Fruit fly (Drosophila melanogaster) whole organism, embryonic: ENCODE measurements around the gene CG1309.

Source experiments
- BtbVII ChIP-seq: fragments of 200-800 bp; sonication (Bioruptor generic); optimal IDR thresholded peaks from 3 replicates; lab custom pipeline; 2017; ENCODE audit warnings: missing biosample characterization, mild to moderate bottlenecking, missing genetic modification characterization
- CG10462 ChIP-seq: fragments of 200-800 bp; sonication (Bioruptor generic); optimal IDR thresholded peaks from 2 replicates; lab custom pipeline; 2016; ENCODE audit warnings: missing biosample characterization, missing genetic modification characterization
- CG12104 ChIP-seq: fragments of 200-800 bp; sonication (Bioruptor generic); optimal IDR thresholded peaks from 3 replicates; lab custom pipeline; 2016; ENCODE audit warnings: missing biosample characterization, missing genetic modification characterization
- CG12219 ChIP-seq: fragments of 200-800 bp; sonication (Bioruptor generic); optimal IDR thresholded peaks from 3 replicates; lab custom pipeline; 2018; ENCODE audit warnings: missing biosample characterization, mild to moderate bottlenecking, missing genetic modification characterization
- CG14965 ChIP-seq: fragments of 200-800 bp; sonication (Bioruptor generic); optimal IDR thresholded peaks from 2 replicates; lab custom pipeline; 2016; ENCODE audit warnings: missing biosample characterization, missing genetic modification characterization, borderline replicate concordance
- CG17186 ChIP-seq: fragments of 200-800 bp; sonication (Bioruptor generic); optimal IDR thresholded peaks from 3 replicates; lab custom pipeline; 2017; ENCODE audit warnings: missing biosample characterization, missing genetic modification reagents, missing genetic modification characterization
- CG18764 ChIP-seq: fragments of 200-800 bp; sonication (Bioruptor generic); optimal IDR thresholded peaks from 3 replicates; lab custom pipeline; 2016; ENCODE audit warnings: missing biosample characterization, missing genetic modification characterization
- CG2199 ChIP-seq: fragments of 200-800 bp; sonication (Bioruptor generic); IDR thresholded peaks from 3 replicates; pipeline ENCODE4 v1.3.6; 2022; ENCODE audit warnings: missing biosample characterization, missing genetic modification characterization
- CG2875 ChIP-seq: fragments of 200-800 bp; sonication (Bioruptor generic); optimal IDR thresholded peaks from 2 replicates; lab custom pipeline; 2017; ENCODE audit warnings: missing biosample characterization, mild to moderate bottlenecking, missing genetic modification characterization, missing genetic modification reagents
- CG32767 ChIP-seq: fragments of 200-800 bp; sonication (Bioruptor generic); IDR thresholded peaks from 2 replicates; pipeline ENCODE4 v1.3.6; 2022; ENCODE audit warnings: missing biosample characterization, missing genetic modification characterization
- CG32772 ChIP-seq: fragments of 200-800 bp; sonication (Bioruptor generic); IDR thresholded peaks from 2 replicates; pipeline ENCODE4 v1.3.6; 2022; ENCODE audit warnings: missing biosample characterization, missing genetic modification characterization
- CG33213 ChIP-seq: fragments of 200-800 bp; sonication (Bioruptor generic); optimal IDR thresholded peaks from 3 replicates; lab custom pipeline; 2016; ENCODE audit warnings: missing biosample characterization, missing genetic modification characterization
- CG34422 ChIP-seq: fragments of 200-800 bp; sonication (Bioruptor generic); IDR thresholded peaks from 3 replicates; pipeline ENCODE4 v1.3.6; 2022; ENCODE audit warnings: missing biosample characterization, missing genetic modification characterization
- CG4617 ChIP-seq: fragments of 200-800 bp; sonication (Bioruptor generic); optimal IDR thresholded peaks from 3 replicates; lab custom pipeline; 2016; ENCODE audit warnings: missing biosample characterization, missing genetic modification characterization, borderline replicate concordance
- CG6765 ChIP-seq: fragments of 200-800 bp; sonication (Bioruptor generic); optimal IDR thresholded peaks from 3 replicates; lab custom pipeline; 2017; ENCODE audit warnings: missing biosample characterization, mild to moderate bottlenecking, missing genetic modification characterization
- CG6854 ChIP-seq: fragments of 200-800 bp; sonication (Bioruptor generic); optimal IDR thresholded peaks from 3 replicates; lab custom pipeline; 2017; ENCODE audit warnings: missing biosample characterization, mild to moderate bottlenecking, missing genetic modification characterization
- CG7745 ChIP-seq: fragments of 200-800 bp; sonication (Bioruptor generic); optimal IDR thresholded peaks from 2 replicates; lab custom pipeline; 2018; ENCODE audit warnings: missing biosample characterization, mild to moderate bottlenecking, missing genetic modification characterization, moderate library complexity
- CG7987 ChIP-seq: fragments of 200-800 bp; sonication (Bioruptor generic); optimal IDR thresholded peaks from 2 replicates; lab custom pipeline; 2018; ENCODE audit warnings: missing biosample characterization, mild to moderate bottlenecking, missing genetic modification characterization, moderate library complexity
- CG9876 ChIP-seq: fragments of 200-800 bp; sonication (Bioruptor generic); optimal IDR thresholded peaks from 2 replicates; lab custom pipeline; 2016; ENCODE audit warnings: missing biosample characterization, missing genetic modification characterization
- Chrac-16 ChIP-seq: fragments of 200-800 bp; sonication (Bioruptor generic); optimal IDR thresholded peaks from 3 replicates; lab custom pipeline; 2016; ENCODE audit warnings: missing biosample characterization, missing genetic modification characterization
- Dp ChIP-seq: fragments of 200-800 bp; sonication (Bioruptor generic); optimal IDR thresholded peaks from 2 replicates; lab custom pipeline; 2018; ENCODE audit warnings: missing biosample characterization, mild to moderate bottlenecking, missing genetic modification characterization, moderate library complexity
- Eip74EF ChIP-seq, 2 experiments: fragments of 200-800 bp in 1 of 2; fragments of >200 bp in 1 of 2; sonication (Bioruptor generic) in 1 of 2; optimal IDR thresholded peaks; 2 replicates each; lab custom pipeline; 2017 to 2019; ENCODE audit warnings: missing biosample characterization in 2 of 2, missing genetic modification characterization in 2 of 2, mild to moderate bottlenecking in 1 of 2, moderate library complexity in 1 of 2
- HHEX ChIP-seq: fragments of 200-800 bp; sonication (Bioruptor generic); optimal IDR thresholded peaks from 3 replicates; lab custom pipeline; 2017; ENCODE audit warnings: missing biosample characterization, mild to moderate bottlenecking, missing genetic modification characterization, missing genetic modification reagents
- Med ChIP-seq: fragments of 200-800 bp; sonication (Bioruptor generic); peaks from one replicate; lab custom pipeline; 2016; ENCODE audit warnings: missing biosample characterization, missing genetic modification characterization, mild to moderate bottlenecking, inconsistent platforms, moderate library complexity
- Mes4 ChIP-seq: fragments of 200-800 bp; sonication (Bioruptor generic); optimal IDR thresholded peaks from 2 replicates; lab custom pipeline; 2016; ENCODE audit warnings: missing biosample characterization, missing genetic modification characterization
- Mrtf ChIP-seq: fragments of 200-800 bp; sonication (Bioruptor generic); IDR thresholded peaks from 3 replicates; pipeline ENCODE4 v1.3.6; 2022; ENCODE audit warnings: missing biosample characterization, missing genetic modification characterization
- Six4 ChIP-seq: fragments of 200-800 bp; sonication (Bioruptor generic); optimal IDR thresholded peaks from 2 replicates; lab custom pipeline; 2016; ENCODE audit warnings: missing biosample characterization, missing genetic modification characterization
- Sox100B ChIP-seq: fragments of 200-800 bp; sonication (Bioruptor generic); optimal IDR thresholded peaks from 3 replicates; lab custom pipeline; 2018; ENCODE audit warnings: missing biosample characterization, mild to moderate bottlenecking, missing genetic modification characterization
- Spps ChIP-seq: fragments of 200-800 bp; sonication (Bioruptor generic); optimal IDR thresholded peaks from 2 replicates; lab custom pipeline; 2018; ENCODE audit warnings: missing biosample characterization, mild to moderate bottlenecking, missing genetic modification characterization
- Xrp1 ChIP-seq: fragments of 200-800 bp; sonication (Bioruptor generic); IDR thresholded peaks from 2 replicates; pipeline ENCODE4 v1.3.6; 2022; ENCODE audit warnings: missing biosample characterization, missing genetic modification characterization
- amos ChIP-seq: fragments of 200-800 bp; sonication (Bioruptor generic); IDR thresholded peaks from 2 replicates; pipeline ENCODE4 v1.3.6; 2022; ENCODE audit warnings: missing biosample characterization, missing genetic modification characterization; ENCODE audit not compliant: partially characterized antibody
- aop ChIP-seq: fragments of 200-800 bp; sonication (Bioruptor generic); IDR thresholded peaks from 2 replicates; pipeline ENCODE4 v1.3.6; 2022; ENCODE audit warnings: missing biosample characterization, missing genetic modification characterization
- ap ChIP-seq: fragments of 200-800 bp; sonication (Bioruptor generic); IDR thresholded peaks from 2 replicates; pipeline ENCODE4 v1.3.6; 2022; ENCODE audit warnings: missing biosample characterization, missing genetic modification characterization
- bbx ChIP-seq: fragments of 200-800 bp; sonication (Bioruptor generic); IDR thresholded peaks from 2 replicates; pipeline ENCODE4 v1.3.6; 2022; ENCODE audit warnings: missing biosample characterization, missing genetic modification characterization; ENCODE audit not compliant: partially characterized antibody
- caup ChIP-seq: fragments of 200-800 bp; sonication (Bioruptor generic); optimal IDR thresholded peaks from 3 replicates; lab custom pipeline; 2017; ENCODE audit warnings: missing biosample characterization, mild to moderate bottlenecking, missing genetic modification characterization, moderate library complexity; ENCODE audit not compliant: severe bottlenecking
- chinmo ChIP-seq: fragments of 200-800 bp; sonication (Bioruptor generic); IDR thresholded peaks from 4 replicates; pipeline ENCODE4 v1.3.6; 2022; ENCODE audit warnings: missing biosample characterization, missing genetic modification characterization; ENCODE audit not compliant: partially characterized antibody
- disco-r ChIP-seq: fragments of 200-800 bp; sonication (Bioruptor generic); optimal IDR thresholded peaks from 2 replicates; lab custom pipeline; 2016; ENCODE audit warnings: missing biosample characterization, missing genetic modification characterization
- en ChIP-seq: fragments of 200-800 bp; sonication (Bioruptor generic); optimal IDR thresholded peaks from 2 replicates; lab custom pipeline; 2016; ENCODE audit warnings: missing biosample characterization, missing genetic modification characterization
- eyg ChIP-seq: fragments of 200-800 bp; sonication (Bioruptor generic); optimal IDR thresholded peaks from 3 replicates; lab custom pipeline; 2016; ENCODE audit warnings: missing biosample characterization, missing genetic modification characterization
- fu2 ChIP-seq: fragments of 200-800 bp; sonication (Bioruptor generic); optimal IDR thresholded peaks from 2 replicates; lab custom pipeline; 2016; ENCODE audit warnings: missing biosample characterization, missing genetic modification characterization
- hbn ChIP-seq: fragments of 200-800 bp; sonication (Bioruptor generic); IDR thresholded peaks from 2 replicates; pipeline ENCODE4 v1.3.6; 2022; ENCODE audit warnings: missing biosample characterization, missing genetic modification characterization; ENCODE audit not compliant: partially characterized antibody
- lbe ChIP-seq: fragments of 200-800 bp; sonication (Bioruptor generic); optimal IDR thresholded peaks from 2 replicates; lab custom pipeline; 2016; ENCODE audit warnings: missing biosample characterization, mild to moderate bottlenecking, missing genetic modification characterization
- mirr ChIP-seq: fragments of 200-800 bp; sonication (Bioruptor generic); optimal IDR thresholded peaks from 3 replicates; lab custom pipeline; 2018; ENCODE audit warnings: missing biosample characterization, mild to moderate bottlenecking, missing genetic modification characterization
- p53 ChIP-seq: fragments of 200-800 bp; sonication (Bioruptor generic); optimal IDR thresholded peaks from 2 replicates; lab custom pipeline; 2016; ENCODE audit warnings: missing biosample characterization, missing genetic modification characterization
- sim ChIP-seq: fragments of 200-800 bp; sonication (Bioruptor generic); IDR thresholded peaks from 2 replicates; pipeline ENCODE4 v1.3.6; 2022; ENCODE audit warnings: missing biosample characterization, missing genetic modification characterization
- stc ChIP-seq: fragments of 200-800 bp; sonication (Bioruptor generic); IDR thresholded peaks from 2 replicates; pipeline ENCODE4 v1.3.6; 2022; ENCODE audit warnings: missing biosample characterization, missing genetic modification characterization
- tll ChIP-seq, 2 experiments: fragments of 200-800 bp in 1 of 2; fragments of >200 bp in 1 of 2; sonication (Bioruptor generic) in 1 of 2; optimal IDR thresholded peaks; 2 replicates each; lab custom pipeline; 2017 to 2019; ENCODE audit warnings: missing biosample characterization in 2 of 2, missing genetic modification characterization in 2 of 2, mild to moderate bottlenecking in 1 of 2, moderate library complexity in 1 of 2
- unpg ChIP-seq: fragments of 200-800 bp; sonication (Bioruptor generic); optimal IDR thresholded peaks from 3 replicates; lab custom pipeline; 2018; ENCODE audit warnings: missing biosample characterization, mild to moderate bottlenecking, missing genetic modification characterization, moderate library complexity
- usp ChIP-seq: fragments of >200 bp; optimal IDR thresholded peaks from 2 replicates; lab custom pipeline; 2017; ENCODE audit warnings: missing biosample characterization, missing genetic modification characterization

Gene CG1309

dm6 chr3L:4230357-4230901 is 28.8 kb upstream of the CG1309 start (continued):
- TF ChIP-seq disco-r (GFP tag; lab: Kevin White, UChicago) (peak; percentile 78), Med (peak; percentile 97), Sox100B (peak; percentile 96), Six4 (peak; percentile 94), CG14965 (GFP tag; lab: Kevin White, UChicago) (peak; percentile 68), CG34422 (GFP tag; lab: Robert Waterston, UW) (peak; percentile 81; the same call in 2 of the 3 replicates), usp (no peak), eyg (GFP tag; lab: Kevin White, UChicago) (peak; percentile 76), unpg (peak; percentile 92), CG18764 (GFP tag; lab: Kevin White, UChicago) (peak; percentile 86), tll (GFP tag; optimal IDR thresholded peaks at IDR 0.05; lab: Kevin White, UChicago) (peak; percentile 85 to 93), en (peak; percentile 89), HHEX (peak; percentile 86), ap (GFP tag; lab: Robert Waterston, UW) (peak; percentile 89), chinmo (GFP tag; lab: Robert Waterston, UW) (no peak), fu2 (GFP tag; lab: Kevin White, UChicago) (peak; percentile 68), sim (GFP tag; lab: Robert Waterston, UW) (peak; percentile 86), CG2875 (GFP tag; lab: Kevin White, UChicago) (peak; percentile 92), aop (GFP tag; lab: Robert Waterston, UW) (peak; percentile 73; the same call in 1 of the 2 replicates), lbe (GFP tag; lab: Kevin White, UChicago) (no peak), Xrp1 (peak; percentile 97), CG6765 (peak; percentile 31), amos (GFP tag; lab: Robert Waterston, UW) (no peak), CG4617 (GFP tag; lab: Kevin White, UChicago) (peak; percentile 76), CG32772 (GFP tag; lab: Robert Waterston, UW) (peak; percentile 87), CG12219 (GFP tag; lab: Kevin White, UChicago) (peak; percentile 91), Spps (peak; percentile 95), hbn (GFP tag; lab: Robert Waterston, UW) (no peak), CG7987 (GFP tag; lab: Kevin White, UChicago) (peak; percentile 55), mirr (GFP tag; lab: Kevin White, UChicago) (no peak), CG17186 (peak; percentile 79), Eip74EF (GFP tag; optimal IDR thresholded peaks at IDR 0.05; lab: Kevin White, UChicago) (peak in 1 of 2 experiments; percentile 94), stc (GFP tag; lab: Robert Waterston, UW) (peak; percentile 90), Chrac-16 (GFP tag; lab: Kevin White, UChicago) (peak; percentile 95), CG32767 (peak; percentile 84), Mrtf (GFP tag; lab: Robert Waterston, UW) (peak; percentile 83), CG6854 (peak; percentile 61), CG10462 (peak; percentile 92), BtbVII (peak; percentile 79), CG33213 (peak; percentile 85), CG7745 (tag; lab: Kevin White, UChicago) (peak; percentile 77), Mes4 (GFP tag; lab: Kevin White, UChicago) (peak; percentile 95), CG2199 (GFP tag; lab: Robert Waterston, UW) (peak; percentile 76; the same call in 2 of the 3 replicates), p53 (GFP tag; lab: Kevin White, UChicago) (peak; percentile 83), caup (GFP tag; lab: Kevin White, UChicago) (peak; percentile 66), CG12104 (GFP tag; lab: Kevin White, UChicago) (peak; percentile 85), bbx (no peak), Dp (GFP tag; lab: Kevin White, UChicago) (no peak), CG9876 (GFP tag; lab: Kevin White, UChicago) (peak; percentile 77)
